Worm (Caenorhabditis elegans): ENCODE data around the gene nhr-267.

- TF ChIP-seq flt-1 (GFP tag; IDR thresholded peaks at IDR 0.05) = no peak
- no peak for TF ChIP-seq tra-4 (tag; optimal IDR thresholded peaks at IDR 0.05)
- TF ChIP-seq aly-1 (tag; optimal IDR thresholded peaks at IDR 0.05) = no peak
- no peak for TF ChIP-seq scrt-1 (GFP tag; IDR thresholded peaks at IDR 0.05)
- no peak for TF ChIP-seq ama-1 (optimal IDR thresholded peaks at IDR 0.05)
- TF ChIP-seq ceh-36 (tag; optimal IDR thresholded peaks at IDR 0.05) = no peak
- no peak for TF ChIP-seq ets-7 (tag; optimal IDR thresholded peaks at IDR 0.05)
- no peak for TF ChIP-seq hnd-1 (tag; optimal IDR thresholded peaks at IDR 0.05)
- no peak for TF ChIP-seq tbx-37 (GFP tag; conservative IDR thresholded peaks at IDR 0.05)
- no peak for TF ChIP-seq sea-1 (GFP tag; conservative IDR thresholded peaks at IDR 0.05)
- TF ChIP-seq hmbx-1 (tag; optimal IDR thresholded peaks at IDR 0.05) = no peak
- no peak for TF ChIP-seq ceh-13 (GFP tag; optimal IDR thresholded peaks at IDR 0.05)
- no peak for TF ChIP-seq B0310.2 (tag; optimal IDR thresholded peaks at IDR 0.05)
- TF ChIP-seq pes-1 (GFP tag; IDR thresholded peaks at IDR 0.05) = no peak
Measured at ce11 chrIV:9243670-9244069, 42.5 kb downstream of the nhr-267 start, which contains the start of gene rab-28.

Measured in whole organism, early embryonic.